Fruit fly (Drosophila melanogaster): ENCODE data around the gene CG31525.
A peak's percentile ranks its signal among the peaks of the same experiment; 100 is the strongest.

The CG31525 gene

DNA sequence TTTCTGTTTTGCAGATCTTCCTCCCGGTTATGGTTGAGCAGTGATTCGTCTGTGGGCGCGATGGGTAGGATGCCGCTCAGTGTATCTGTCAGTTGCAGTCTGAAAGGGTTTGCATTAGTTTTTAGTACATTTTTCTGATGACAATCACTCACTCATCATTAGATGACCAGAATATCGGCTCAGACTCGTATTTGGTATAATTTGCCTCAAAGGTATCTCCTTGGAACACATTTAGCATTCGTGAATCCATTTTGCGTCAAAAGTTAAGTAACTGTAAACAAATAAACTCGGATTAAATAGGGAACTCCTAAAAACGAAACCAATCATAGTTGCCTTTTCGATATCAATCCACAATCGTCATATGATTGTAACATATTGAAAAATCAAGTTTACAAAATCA, at the start of gene CG31525:
Gene CG31525, plus strand, starts transcription at position 301 of the 400 bp plus-strand sequence.
- TF ChIP-seq Sox14 (GFP tag; optimal IDR thresholded peaks at IDR 0.05) (no peak), cyc (GFP tag; optimal IDR thresholded peaks at IDR 0.05) (no peak), vri (GFP tag; optimal IDR thresholded peaks at IDR 0.05) (no peak), pdm3 (GFP tag; optimal IDR thresholded peaks at IDR 0.05) (no peak)

DNA sequence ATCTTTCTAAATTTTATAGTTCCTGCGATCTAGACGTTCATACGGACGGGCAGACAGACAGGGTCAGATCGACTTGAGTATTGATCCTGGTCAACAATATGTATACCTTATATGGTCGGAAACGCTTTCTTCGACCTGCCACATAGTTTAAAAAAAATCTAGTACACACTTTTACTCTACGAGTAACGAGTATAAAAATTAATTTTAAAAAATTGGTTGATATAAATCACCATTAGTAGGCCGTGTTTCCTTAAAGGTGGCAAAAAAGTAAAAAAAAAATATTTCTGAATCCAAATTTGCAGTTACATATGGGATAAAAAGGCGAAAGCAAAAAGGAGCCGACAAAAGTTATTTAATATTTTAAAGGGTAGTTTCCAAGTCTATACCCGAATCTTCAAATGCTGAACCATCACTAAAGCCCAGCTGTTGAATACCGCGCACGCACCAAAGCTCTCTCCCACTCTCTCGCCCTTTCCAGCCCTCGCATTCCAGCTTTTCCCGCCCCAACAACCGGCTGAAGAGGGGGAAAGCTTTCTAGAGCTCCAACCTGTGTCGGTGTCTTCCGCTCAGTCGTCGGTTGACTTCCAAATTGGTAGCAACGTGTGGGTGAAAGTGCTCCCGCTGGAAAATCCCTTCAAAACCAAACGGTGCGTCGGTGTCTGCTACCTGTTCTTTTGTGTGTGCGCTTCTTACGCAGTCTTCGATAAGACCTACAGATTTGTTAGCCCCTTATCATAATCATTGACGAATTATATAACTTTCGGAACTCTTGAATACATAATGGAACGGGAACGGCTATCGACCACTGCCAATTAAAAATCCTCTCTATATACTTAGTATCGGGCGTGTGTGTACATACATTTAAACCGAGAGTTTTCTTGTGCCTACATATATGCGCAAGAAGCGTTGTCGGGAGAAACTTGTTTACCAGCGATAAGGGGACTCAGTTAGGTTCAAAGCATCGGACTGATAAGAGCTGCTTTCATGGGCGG, 48.2 kb upstream of the CG31525 start, which contains the start of gene Sfxn1-3:
Gene Sfxn1-3, plus strand, starts transcription at position 238 of the 992 bp plus-strand sequence.
- TF ChIP-seq svp (GFP tag) (peak; percentile 86), esn (GFP tag; optimal IDR thresholded peaks at IDR 0.05) (peak; percentile 64), CG10669 (GFP tag; optimal IDR thresholded peaks at IDR 0.05) (no peak), CG10631 (GFP tag; optimal IDR thresholded peaks at IDR 0.05) (no peak), CG9139 (GFP tag; optimal IDR thresholded peaks at IDR 0.05) (peak; percentile 70), Eip78C (GFP tag) (peak; percentile 88), CG4318 (GFP tag; optimal IDR thresholded peaks at IDR 0.05) (no peak), CG6276 (GFP tag; optimal IDR thresholded peaks at IDR 0.05) (no peak), eg (GFP tag; IDR thresholded peaks at IDR 0.05) (peak; percentile 71; the same call in 2 of the 3 replicates), CG6854 (GFP tag; optimal IDR thresholded peaks at IDR 0.05) (peak; percentile 90), acj6 (GFP tag; optimal IDR thresholded peaks at IDR 0.05) (peak; percentile 2), Hr4 (GFP tag; optimal IDR thresholded peaks at IDR 0.05) (no peak), CG32006 (GFP tag; optimal IDR thresholded peaks at IDR 0.05) (no peak), salr (GFP tag; optimal IDR thresholded peaks at IDR 0.05) (peak in 1 of 2 experiments; percentile 4), CG6792 (GFP tag; optimal IDR thresholded peaks at IDR 0.05) (peak; percentile 4), Sox14 (GFP tag; optimal IDR thresholded peaks at IDR 0.05) (peak; percentile 10), dsx (GFP tag; optimal IDR thresholded peaks at IDR 0.05; ENCODE audit: poor library complexity, severe bottlenecking) (peak; percentile 72), Ets96B (tag; optimal IDR thresholded peaks at IDR 0.05) (no peak), CG34406 (GFP tag; optimal IDR thresholded peaks at IDR 0.05) (peak; percentile 11), CG15336 (GFP tag; IDR thresholded peaks at IDR 0.05) (no peak; the same call in 1 of the 2 replicates), CG6163 (GFP tag; IDR thresholded peaks at IDR 0.05) (peak; percentile 68), CG3919 (GFP tag; optimal IDR thresholded peaks at IDR 0.05) (peak; percentile 67), CG11902 (GFP tag; optimal IDR thresholded peaks at IDR 0.05) (no peak), lz (GFP tag; optimal IDR thresholded peaks at IDR 0.05) (peak; percentile 37), CG11294 (GFP tag; IDR thresholded peaks at IDR 0.05) (no peak; the same call in 1 of the 2 replicates), Eip75B (GFP tag; optimal IDR thresholded peaks at IDR 0.05) (no peak), Hr39 (GFP tag; optimal IDR thresholded peaks at IDR 0.05) (peak; percentile 22), OdsH (GFP tag; optimal IDR thresholded peaks at IDR 0.05) (no peak), Blimp-1 (GFP tag; optimal IDR thresholded peaks at IDR 0.05) (peak; percentile 40), cyc (GFP tag; optimal IDR thresholded peaks at IDR 0.05) (no peak), fkh (GFP tag; optimal IDR thresholded peaks at IDR 0.05) (peak; percentile 87), CG3032 (tag; optimal IDR thresholded peaks at IDR 0.05) (peak; percentile 4), pdm3 (GFP tag; optimal IDR thresholded peaks at IDR 0.05) (no peak), CG7368 (GFP tag; optimal IDR thresholded peaks at IDR 0.05) (peak; percentile 46), net (GFP tag; optimal IDR thresholded peaks at IDR 0.05) (peak; percentile 62), Sox15 (GFP tag; optimal IDR thresholded peaks at IDR 0.05) (no peak), Ets21C (GFP tag; optimal IDR thresholded peaks at IDR 0.05) (no peak), achi (GFP tag; optimal IDR thresholded peaks at IDR 0.05) (no peak), CG31627 (GFP tag; optimal IDR thresholded peaks at IDR 0.05) (peak; percentile 35), fd85E (GFP tag; optimal IDR thresholded peaks at IDR 0.05) (no peak), Smox (GFP tag; optimal IDR thresholded peaks at IDR 0.05) (peak; percentile 34), topi (GFP tag; optimal IDR thresholded peaks at IDR 0.05) (peak; percentile 57), CG11762 (GFP tag; optimal IDR thresholded peaks at IDR 0.05; ENCODE audit: insufficient read depth) (peak; percentile 37), spab (GFP tag; optimal IDR thresholded peaks at IDR 0.05) (no peak), dac (GFP tag; optimal IDR thresholded peaks at IDR 0.05) (no peak), CG6808 (GFP tag; optimal IDR thresholded peaks at IDR 0.05) (no peak)

All from whole organism, prepupa.